Worm (Caenorhabditis elegans) whole organism, early embryonic: ENCODE measurements around the gene del-6.

Experiments used
- ama-1 ChIP-seq: fragments of 150-350 bp; optimal IDR thresholded peaks from 2 replicates; lab custom pipeline; 2014
- ets-7 ChIP-seq: sonication (generic microtip); optimal IDR thresholded peaks from 2 replicates; lab custom pipeline; 2016; ENCODE audit warnings: missing genotype, missing genetic modification characterization, missing compliant biosample characterization
- flt-1 ChIP-seq: fragments of 200-800 bp; sonication (Bioruptor generic); IDR thresholded peaks from 2 replicates; pipeline ENCODE4 v1.3.6; 2022; ENCODE audit warnings: missing genetic modification characterization, missing compliant biosample characterization
- pes-1 ChIP-seq: fragments of 200-800 bp; sonication (Bioruptor generic); IDR thresholded peaks from 2 replicates; pipeline ENCODE4 v1.3.6; 2022; ENCODE audit warnings: missing genetic modification reagents, missing genetic modification characterization, missing compliant biosample characterization

DNA sequence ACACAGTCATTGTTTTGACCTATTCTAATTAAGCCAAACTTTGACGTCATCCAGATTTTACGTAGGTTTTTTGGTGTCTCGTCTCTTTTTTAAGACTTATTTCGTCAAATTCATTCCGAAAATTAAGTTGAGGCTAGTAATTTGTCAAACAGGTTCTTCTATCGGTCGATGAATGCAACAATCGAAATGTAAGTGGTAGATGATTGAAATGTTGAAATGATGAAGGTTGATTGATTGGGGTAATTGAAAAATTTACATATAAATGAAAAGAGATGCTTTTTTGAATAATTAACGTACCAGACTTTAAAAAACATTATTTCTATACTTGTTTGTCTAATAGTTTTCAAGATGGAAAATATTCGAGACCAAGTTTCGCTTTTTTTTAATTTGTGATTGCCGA is 16.4 kb upstream of the del-6 start:
- no peak for TF ChIP-seq ama-1
- TF ChIP-seq pes-1 (GFP tag; lab: Robert Waterston, UW): no peak
- TF ChIP-seq flt-1: no peak
- TF ChIP-seq ets-7: no peak
